Worm (Caenorhabditis elegans) whole organism, dauer: ENCODE measurements around the gene pbo-6.

Experiments used
- unc-62 ChIP-seq: sonication (generic microtip); optimal IDR thresholded peaks from 2 replicates; lab custom pipeline; 2017; ENCODE audit warnings: missing biosample characterization, missing genetic modification reagents, missing genetic modification characterization

The pbo-6 gene

ce11 chrX:17428803-17429202, at the start of gene pbo-6:
pbo-6 (plus strand) TSS chrX:17429042.
- no peak for TF ChIP-seq unc-62 (GFP tag; lab: Kevin White, UChicago)

- TF ChIP-seq unc-62 (GFP tag; lab: Kevin White, UChicago), result no peak
Observed at ce11 chrX:17379675-17380074, 49.2 kb upstream of the pbo-6 start, which contains the start of gene F10D7.10. F10D7.10 (minus strand) TSS chrX:17379775.

ce11 chrX:17381975-17382374, 46.9 kb upstream of the pbo-6 start, which contains the start of gene F10D7.4:
F10D7.4 (minus strand) TSS chrX:17382075.
- TF ChIP-seq unc-62 (GFP tag; lab: Kevin White, UChicago), result no peak

- no peak for TF ChIP-seq unc-62 (GFP tag; lab: Kevin White, UChicago)
Observed at ce11 chrX:17384343-17384742, 44.5 kb upstream of the pbo-6 start.

ce11 chrX:17385102-17385501, 43.7 kb upstream of the pbo-6 start:
- no peak for TF ChIP-seq unc-62 (GFP tag; lab: Kevin White, UChicago)

DNA sequence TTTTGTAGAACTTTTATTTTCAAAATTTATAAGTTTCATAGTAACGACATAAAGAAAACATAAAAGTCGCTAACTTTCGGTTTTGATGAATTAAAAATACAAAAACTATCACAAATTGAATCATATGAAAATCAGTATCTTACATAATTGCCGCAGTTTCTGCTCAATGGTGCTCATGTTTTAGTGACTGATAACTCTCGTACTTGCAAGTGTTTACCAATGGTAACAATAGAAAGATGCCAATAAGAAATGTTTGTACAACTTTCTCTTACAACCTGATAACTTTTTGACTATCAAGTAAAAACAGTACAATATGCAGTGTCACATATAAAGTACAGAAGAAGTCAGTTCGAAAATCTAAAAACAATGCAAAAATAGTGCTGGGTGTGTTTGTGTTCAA, 42.7 kb upstream of the pbo-6 start:
- no peak for TF ChIP-seq unc-62 (GFP tag; lab: Kevin White, UChicago)

DNA sequence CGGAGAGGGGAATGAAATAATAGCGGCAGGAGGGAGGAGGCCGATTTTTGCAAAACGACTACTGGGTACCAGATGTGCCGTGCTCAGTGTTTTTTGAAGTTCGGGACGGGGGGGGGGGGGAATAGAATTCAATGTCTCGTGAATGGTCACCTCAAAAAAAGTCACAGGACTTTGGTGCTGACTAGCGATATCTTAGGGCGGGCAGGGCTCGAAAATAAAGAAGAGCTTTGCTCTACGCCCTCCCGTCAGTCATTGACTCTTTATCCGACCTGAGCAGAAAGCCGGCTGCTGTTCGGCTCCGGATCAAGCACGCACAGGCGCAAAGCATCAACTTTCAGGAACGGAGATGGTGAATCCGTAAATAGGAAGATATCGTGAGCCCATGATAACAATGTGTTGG, 38.3 kb upstream of the pbo-6 start:
- no peak for TF ChIP-seq unc-62 (GFP tag; lab: Kevin White, UChicago)

DNA sequence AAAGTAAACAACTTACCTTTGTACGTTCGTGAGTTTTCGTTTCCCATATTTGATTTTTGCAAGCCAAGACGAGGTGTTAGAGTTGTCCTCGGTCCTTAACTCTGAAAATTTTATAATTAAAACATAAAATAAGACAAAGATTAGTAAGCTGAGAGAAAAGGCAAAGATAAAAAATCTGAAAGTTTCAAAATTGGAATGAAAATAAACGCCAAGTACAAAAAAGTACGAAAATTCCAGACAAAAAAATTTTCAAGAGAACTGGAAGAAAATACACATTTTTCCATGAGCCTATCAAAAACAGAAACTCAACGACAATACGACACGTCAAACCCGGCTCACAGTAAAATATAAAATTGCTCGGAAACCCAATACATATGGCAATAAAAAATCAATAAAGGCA, 37.3 kb upstream of the pbo-6 start, which contains the start of gene F10D7.5:
TSS of gene F10D7.5 (minus strand) at position 101 of the 400 bp plus-strand sequence.
- no peak for TF ChIP-seq unc-62 (GFP tag; lab: Kevin White, UChicago)

DNA sequence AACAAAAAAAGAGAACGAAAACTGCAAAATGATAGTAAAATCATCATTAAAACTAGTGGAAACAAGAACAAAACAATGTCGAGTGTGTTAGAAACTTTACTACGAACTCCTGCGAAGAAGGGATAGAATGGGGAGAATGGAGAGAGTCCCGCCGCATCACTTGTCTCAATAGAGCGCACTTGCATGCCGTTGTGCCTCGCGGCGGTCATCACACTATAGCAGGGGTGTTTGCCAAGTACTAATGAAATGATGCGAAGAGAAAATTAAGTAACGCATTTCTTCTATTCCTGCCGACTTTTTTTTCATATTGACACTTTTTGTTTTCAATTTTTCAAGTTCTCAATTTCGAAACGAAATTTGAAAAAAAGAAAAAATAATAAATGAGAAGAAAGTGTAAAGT, 36.7 kb upstream of the pbo-6 start:
- no peak for TF ChIP-seq unc-62 (GFP tag; lab: Kevin White, UChicago)

DNA sequence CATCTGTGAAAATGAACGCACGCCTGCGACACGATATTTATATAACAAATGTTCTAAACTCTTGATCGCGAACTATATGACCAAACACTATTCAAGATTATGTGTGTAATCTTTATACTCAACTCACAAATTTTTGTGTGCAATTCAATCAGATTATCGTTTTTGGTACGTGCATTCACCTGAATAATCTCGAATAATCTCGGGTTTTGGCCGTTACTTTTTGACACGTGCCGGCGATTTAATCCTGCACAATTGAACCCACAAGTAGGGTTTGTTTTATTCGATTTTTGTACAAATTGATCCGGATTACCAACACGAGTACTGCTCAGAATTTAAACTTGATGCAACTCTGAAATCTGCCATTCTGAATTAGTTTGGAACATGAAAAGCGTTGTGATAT, 32.4 kb upstream of the pbo-6 start, which contains the start of the genes vap-1 and F11C7.2:
TSS of gene vap-1 (minus strand) at position 101 of the 400 bp plus-strand sequence.
TSS of gene F11C7.2 (plus strand) at position 359 of the 400 bp plus-strand sequence.
- no peak for TF ChIP-seq unc-62 (GFP tag; lab: Kevin White, UChicago)

DNA sequence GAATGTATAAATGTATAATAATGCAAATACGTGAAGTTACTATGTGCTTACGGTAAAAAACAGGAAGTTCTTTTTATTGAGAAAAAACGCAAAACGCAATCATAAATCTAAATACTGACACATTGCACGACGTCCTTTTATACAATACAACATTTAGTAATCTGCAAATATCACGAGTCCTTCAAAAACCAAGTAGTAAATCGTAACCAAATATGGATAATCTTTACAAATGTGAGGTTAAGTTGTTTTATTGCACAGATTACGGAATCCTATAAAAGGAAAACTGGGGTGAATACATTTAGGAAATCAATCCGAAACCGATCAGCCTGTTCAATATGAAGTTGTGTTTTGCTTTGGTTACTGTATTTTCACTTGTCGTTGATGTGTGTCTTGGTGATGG, 30.5 kb upstream of the pbo-6 start, which contains the start of gene F11C7.7:
TSS of gene F11C7.7 (plus strand) at position 301 of the 400 bp plus-strand sequence.
- TF ChIP-seq unc-62 (GFP tag; lab: Kevin White, UChicago), result no peak

DNA sequence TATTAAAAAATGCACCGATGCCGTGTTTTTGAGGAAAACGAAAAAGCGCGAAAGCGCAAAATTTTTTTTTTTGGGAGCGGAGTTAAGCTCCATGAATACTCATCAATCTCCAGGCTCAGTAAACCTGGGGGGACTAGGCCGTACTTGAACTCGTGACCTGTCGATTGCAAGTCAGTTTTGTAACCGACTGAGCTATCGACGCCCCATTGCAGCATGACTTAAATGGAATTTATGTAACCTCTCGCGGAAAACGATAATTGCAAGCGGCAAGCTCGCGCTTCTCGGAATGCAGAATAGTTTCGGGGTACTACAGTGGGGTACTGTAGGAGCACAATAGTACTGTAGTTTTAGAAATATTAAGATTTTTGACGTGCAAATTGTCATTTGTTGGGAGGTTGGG, 28.4 kb upstream of the pbo-6 start:
- no peak for TF ChIP-seq unc-62 (GFP tag; lab: Kevin White, UChicago)

DNA sequence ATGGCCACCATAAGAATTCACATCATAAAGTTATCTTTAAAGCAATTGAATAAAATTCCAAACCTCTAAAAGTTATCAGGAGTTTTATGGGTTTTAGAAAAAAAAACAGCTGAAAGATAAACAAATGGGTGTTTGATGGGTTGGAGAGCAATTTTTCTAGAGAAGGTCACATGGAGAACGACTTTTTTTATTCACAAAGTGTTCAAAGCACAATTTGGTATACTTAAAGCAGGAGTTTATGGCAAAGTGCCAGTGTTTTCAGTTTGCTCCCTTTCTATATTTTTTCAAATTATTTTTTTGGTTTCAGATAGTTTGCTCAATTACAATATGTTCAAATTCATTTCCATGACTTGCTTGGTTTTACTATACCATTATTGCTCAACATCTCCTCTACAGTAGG, 27.6 kb upstream of the pbo-6 start, which contains the start of gene F11C7.6:
TSS of gene F11C7.6 (plus strand) at position 301 of the 400 bp plus-strand sequence.
- TF ChIP-seq unc-62 (GFP tag; lab: Kevin White, UChicago), result no peak

DNA sequence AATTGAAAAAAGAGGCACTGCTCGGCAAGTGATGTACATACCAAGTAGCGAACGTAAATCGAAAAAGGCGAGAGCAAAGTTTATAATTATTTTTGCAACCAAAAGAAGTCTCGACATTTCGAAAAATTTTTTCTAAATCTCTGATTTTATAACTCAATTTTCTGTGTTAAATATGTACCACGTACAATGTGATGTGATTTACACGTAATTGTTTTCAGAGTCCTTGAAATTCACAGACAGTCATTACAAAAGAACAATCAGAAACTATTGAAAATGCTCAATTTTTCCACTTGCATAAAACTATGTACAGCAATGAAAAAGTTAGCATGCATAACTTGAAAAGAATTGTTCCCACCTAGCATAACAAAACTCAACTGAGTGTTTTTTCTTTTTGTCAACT, 25.8 kb upstream of the pbo-6 start:
- no peak for TF ChIP-seq unc-62 (GFP tag; lab: Kevin White, UChicago)

DNA sequence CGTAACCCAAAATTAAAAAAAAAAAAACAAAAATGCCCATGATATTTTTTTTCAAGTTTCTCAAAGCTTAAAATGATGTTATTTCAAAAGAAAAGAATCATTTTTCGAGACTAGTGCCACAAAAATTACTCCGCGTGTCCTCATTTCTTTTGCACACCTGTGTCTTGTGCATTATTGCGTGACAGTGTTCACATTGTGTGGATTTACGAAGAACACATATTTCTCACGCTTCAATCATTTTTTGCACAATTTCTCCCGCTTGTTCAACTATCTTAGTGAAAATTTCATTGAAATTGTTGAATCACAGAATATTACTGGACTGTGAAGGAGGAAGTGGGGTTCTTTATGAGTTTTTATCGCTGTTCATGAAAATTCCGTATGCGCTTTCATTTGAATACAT, 20.0 kb upstream of the pbo-6 start:
- no peak for TF ChIP-seq unc-62 (GFP tag; lab: Kevin White, UChicago)

DNA sequence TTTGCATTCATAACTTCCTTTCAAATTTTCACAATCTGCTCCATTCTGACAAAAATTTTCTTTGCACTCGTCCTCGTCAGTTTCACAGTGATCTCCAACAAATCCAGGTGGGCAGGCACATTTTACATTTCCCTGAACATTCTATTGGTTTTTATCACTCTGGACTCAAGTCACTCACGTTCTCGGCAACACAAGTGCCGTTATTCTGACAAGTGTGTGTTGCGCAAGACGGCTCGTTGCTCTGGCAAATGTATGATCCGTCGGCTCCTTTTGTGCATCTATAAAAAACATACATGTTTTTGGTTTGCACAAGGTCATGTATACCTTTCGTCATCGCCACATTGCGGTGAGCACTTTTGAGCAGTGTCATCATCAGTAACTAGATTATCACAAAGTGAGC, 16.2 kb upstream of the pbo-6 start:
- TF ChIP-seq unc-62 (GFP tag; lab: Kevin White, UChicago), result no peak

DNA sequence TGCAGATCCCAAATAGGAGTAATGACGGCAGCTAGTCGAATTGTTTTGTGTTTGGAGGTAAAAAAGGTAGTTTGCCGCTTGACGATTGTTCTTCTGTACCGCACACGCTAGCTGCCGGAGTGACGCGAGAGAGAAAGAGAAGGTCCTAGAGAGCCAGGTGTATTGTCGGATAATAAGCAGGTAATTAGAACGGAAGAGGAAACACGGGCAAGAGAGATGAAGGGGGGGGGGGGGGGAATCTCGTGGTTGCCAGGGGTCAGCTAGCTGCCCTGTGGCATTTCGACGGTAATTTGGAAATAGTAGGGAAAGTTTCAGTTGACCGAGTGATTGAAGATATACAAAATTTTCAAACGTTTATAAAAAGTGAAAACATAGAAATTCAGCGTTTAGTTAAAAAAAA, 15.0 kb upstream of the pbo-6 start, which contains the start of gene crb-1:
TSS of gene crb-1 (minus strand) at position 147 of the 400 bp plus-strand sequence.
- TF ChIP-seq unc-62 (GFP tag; lab: Kevin White, UChicago), result no peak
